Fruit fly (Drosophila melanogaster): Measurements from ENCODE around the gene Fbxl7.

DNA sequence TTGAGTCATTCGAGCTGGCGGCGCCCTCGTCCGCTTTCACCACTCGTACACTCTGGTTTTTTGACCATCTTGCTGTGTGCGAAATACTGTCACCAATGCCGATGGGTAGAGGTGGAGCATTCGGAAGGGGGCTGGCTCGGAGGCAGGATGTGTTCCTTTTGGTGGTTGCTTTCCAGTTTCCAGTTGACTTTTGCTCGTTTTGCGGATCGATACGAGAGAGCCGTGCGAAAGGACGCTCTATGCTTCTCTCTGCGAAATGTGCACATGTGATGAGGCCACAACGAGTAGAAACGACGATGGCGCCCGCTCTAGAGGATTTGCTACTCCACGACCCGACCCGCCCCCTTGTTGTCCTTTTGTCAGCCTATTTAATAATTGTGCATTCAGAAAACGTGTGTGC, 17.0 kb downstream of the Fbxl7 start:
- TF ChIP-seq Pif1B (GFP tag; optimal IDR thresholded peaks at IDR 0.05) (no peak), CG10348 (GFP tag; IDR thresholded peaks at IDR 0.05) (no peak), CG34367 (tag; optimal IDR thresholded peaks at IDR 0.05) (no peak), rn (GFP tag; IDR thresholded peaks at IDR 0.05) (no peak), D1 (tag; optimal IDR thresholded peaks at IDR 0.05) (no peak), CG13204 (GFP tag; optimal IDR thresholded peaks at IDR 0.05) (no peak), CG8159 (tag; optimal IDR thresholded peaks at IDR 0.05) (no peak), Snoo (tag; optimal IDR thresholded peaks at IDR 0.05) (no peak)

Data from whole organism, pupa.